Worm (Caenorhabditis elegans) whole organism, L4 larva: Measurements from ENCODE around the gene C33F10.1.

Source experiments
- F37D6.2 ChIP-seq: sonication (generic microtip); optimal IDR thresholded peaks from 2 replicates; lab custom pipeline; 2016; ENCODE audit warnings: mild to moderate bottlenecking, missing genetic modification characterization, missing compliant biosample characterization
- Y5F2A.4 ChIP-seq: fragments of 200-800 bp; sonication (Bioruptor generic); optimal IDR thresholded peaks from 2 replicates; lab custom pipeline; 2018; ENCODE audit warnings: mild to moderate bottlenecking, missing genetic modification characterization, missing compliant biosample characterization
- ZK546.5 ChIP-seq, 2 experiments: sonication (generic microtip); optimal IDR thresholded peaks; 2 replicates each; lab custom pipeline; 2017; ENCODE audit warnings: missing biosample characterization in 2 of 2, missing genetic modification characterization in 2 of 2
- aha-1 ChIP-seq: fragments of 150-350 bp; peaks from one replicate; lab custom pipeline; 2014; ENCODE audit warnings: missing biosample characterization, missing genetic modification characterization
- arid-1 ChIP-seq: fragments of 200-800 bp; sonication (Bioruptor generic); conservative IDR thresholded peaks from 2 replicates; pipeline ENCODE4 v1.3.6; 2022; ENCODE audit warnings: missing genetic modification reagents, missing genetic modification characterization, missing compliant biosample characterization
- ceh-44 ChIP-seq: fragments of 200-800 bp; sonication (Bioruptor generic); IDR thresholded peaks from 2 replicates; pipeline ENCODE4 v1.3.6; 2022; ENCODE audit warnings: missing genetic modification reagents, missing genetic modification characterization, missing compliant biosample characterization
- ceh-62 ChIP-seq: sonication (generic microtip); optimal IDR thresholded peaks from 2 replicates; lab custom pipeline; 2017; ENCODE audit warnings: missing biosample characterization, missing genetic modification characterization
- ceh-82 ChIP-seq: sonication (generic microtip); optimal IDR thresholded peaks from 2 replicates; lab custom pipeline; 2017; ENCODE audit warnings: missing biosample characterization, missing genetic modification characterization
- ctbp-1 ChIP-seq: fragments of 200-800 bp; sonication (Bioruptor generic); IDR thresholded peaks from 2 replicates; pipeline ENCODE4 v1.3.6; 2022; ENCODE audit warnings: missing genetic modification reagents, missing genetic modification characterization, missing compliant biosample characterization
- daf-16 ChIP-seq, 3 experiments: sonication (generic microtip); optimal IDR thresholded peaks; 2 replicates each; lab custom pipeline; 2016 to 2017; ENCODE audit warnings: missing genetic modification characterization in 3 of 3, missing genetic modification reagents in 3 of 3, mild to moderate bottlenecking in 2 of 3, missing compliant biosample characterization in 2 of 3, missing biosample characterization in 1 of 3, moderate library complexity in 1 of 3
- daf-19 ChIP-seq: fragments of 200-800 bp; sonication (Bioruptor generic); conservative IDR thresholded peaks from 2 replicates; pipeline ENCODE4 v1.3.6; 2022; ENCODE audit warnings: missing genetic modification characterization, missing compliant biosample characterization
- daf-8 ChIP-seq: fragments of 200-800 bp; sonication (Bioruptor generic); IDR thresholded peaks from 2 replicates; pipeline ENCODE4 v1.3.6; 2022; ENCODE audit warnings: missing genetic modification characterization, missing compliant biosample characterization
- dmd-8 ChIP-seq: fragments of 200-800 bp; sonication (Bioruptor generic); IDR thresholded peaks from 2 replicates; pipeline ENCODE4 v1.3.6; 2022; ENCODE audit warnings: missing genetic modification characterization, missing compliant biosample characterization
- dpl-1 ChIP-seq: fragments of 150-350 bp; optimal IDR thresholded peaks from 2 replicates; lab custom pipeline; 2014; ENCODE audit warnings: missing biosample characterization, missing genetic modification reagents, missing genetic modification characterization
- duxl-1 ChIP-seq: sonication (generic microtip); optimal IDR thresholded peaks from 2 replicates; lab custom pipeline; 2016; ENCODE audit warnings: mild to moderate bottlenecking, missing genetic modification characterization, moderate library complexity, missing compliant biosample characterization; ENCODE audit not compliant: poor library complexity
- egl-43 ChIP-seq: fragments of 200-800 bp; sonication (Bioruptor generic); IDR thresholded peaks from 2 replicates; pipeline ENCODE4 v1.3.6; 2022; ENCODE audit warnings: missing genetic modification reagents, missing genetic modification characterization, missing compliant biosample characterization
- gei-8 ChIP-seq: fragments of 200-800 bp; sonication (Bioruptor generic); optimal IDR thresholded peaks from 2 replicates; lab custom pipeline; 2018; ENCODE audit warnings: mild to moderate bottlenecking, missing genetic modification characterization, missing compliant biosample characterization
- hlh-30 ChIP-seq: sonication (generic microtip); optimal IDR thresholded peaks from 2 replicates; lab custom pipeline; 2017; ENCODE audit warnings: antibody characterized with exemption, mild to moderate bottlenecking, missing genetic modification characterization, missing compliant biosample characterization; ENCODE audit not compliant: insufficient read depth
- jun-1 ChIP-seq: fragments of 150-350 bp; optimal IDR thresholded peaks from 2 replicates; lab custom pipeline; 2014; ENCODE audit warnings: missing biosample characterization, missing genetic modification reagents, missing genetic modification characterization
- lin-38 ChIP-seq: fragments of 200-800 bp; sonication (Bioruptor generic); IDR thresholded peaks from 2 replicates; pipeline ENCODE4 v1.3.6; 2022; ENCODE audit warnings: missing genetic modification reagents, missing genetic modification characterization, missing compliant biosample characterization
- lir-3 ChIP-seq: sonication (generic microtip); optimal IDR thresholded peaks from 2 replicates; lab custom pipeline; 2016; ENCODE audit warnings: mild to moderate bottlenecking, missing genetic modification characterization, missing compliant biosample characterization
- madf-5 ChIP-seq, 2 experiments: fragments of 200-800 bp; sonication (Bioruptor generic); IDR thresholded peaks; 2 replicates each; pipeline ENCODE4 v1.3.6; 2022; ENCODE audit warnings: missing compliant biosample characterization in 2 of 2, missing genetic modification characterization in 2 of 2
- madf-9 ChIP-seq: fragments of 200-800 bp; sonication (Bioruptor generic); conservative IDR thresholded peaks from 2 replicates; pipeline ENCODE4 v1.3.6; 2022; ENCODE audit warnings: missing genetic modification reagents, missing genetic modification characterization, missing compliant biosample characterization
- mes-2 ChIP-seq: sonication (generic microtip); optimal IDR thresholded peaks from 2 replicates; lab custom pipeline; 2016; ENCODE audit warnings: missing genotype, mild to moderate bottlenecking, missing genetic modification characterization, missing compliant biosample characterization; ENCODE audit not compliant: poor library complexity, severe bottlenecking
- nhr-10 ChIP-seq: fragments of 150-350 bp; optimal IDR thresholded peaks from 2 replicates; lab custom pipeline; 2014; ENCODE audit warnings: missing biosample characterization, missing genetic modification characterization
- nhr-11 ChIP-seq: fragments of 150-350 bp; optimal IDR thresholded peaks from 2 replicates; lab custom pipeline; 2014; ENCODE audit warnings: missing biosample characterization, missing genetic modification characterization
- nhr-25 ChIP-seq: sonication (generic microtip); optimal IDR thresholded peaks from 2 replicates; lab custom pipeline; 2017; ENCODE audit warnings: missing genetic modification characterization, mild to moderate bottlenecking, missing compliant biosample characterization, antibody characterized with exemption, moderate library complexity, borderline replicate concordance; ENCODE audit not compliant: insufficient read depth
- nhr-28 ChIP-seq: fragments of 150-350 bp; optimal IDR thresholded peaks from 2 replicates; lab custom pipeline; 2014; ENCODE audit warnings: missing biosample characterization, missing genetic modification characterization
- nhr-41 ChIP-seq: fragments of 200-800 bp; sonication (Bioruptor generic); IDR thresholded peaks from 2 replicates; pipeline ENCODE4 v1.3.6; 2022; ENCODE audit warnings: missing genetic modification reagents, missing genetic modification characterization, missing compliant biosample characterization
- nhr-48 ChIP-seq: sonication (generic microtip); optimal IDR thresholded peaks from 2 replicates; lab custom pipeline; 2016; ENCODE audit warnings: mild to moderate bottlenecking, missing genetic modification characterization, missing compliant biosample characterization
- nhr-76 ChIP-seq: fragments of 150-350 bp; optimal IDR thresholded peaks from 2 replicates; lab custom pipeline; 2014; ENCODE audit warnings: missing biosample characterization, missing genetic modification characterization
- nhr-77 ChIP-seq: fragments of 150-350 bp; optimal IDR thresholded peaks from 2 replicates; lab custom pipeline; 2014; ENCODE audit warnings: missing biosample characterization, missing genetic modification characterization
- pqm-1 ChIP-seq: sonication (generic microtip); optimal IDR thresholded peaks from 2 replicates; lab custom pipeline; 2017; ENCODE audit warnings: missing biosample characterization, missing genetic modification characterization
- set-16 ChIP-seq: fragments of 200-800 bp; sonication (Bioruptor generic); IDR thresholded peaks from 2 replicates; pipeline ENCODE4 v1.3.6; 2022; ENCODE audit warnings: missing genetic modification reagents, missing genetic modification characterization, missing compliant biosample characterization
- snpc-4 ChIP-seq: fragments of 150-350 bp; optimal IDR thresholded peaks from 2 replicates; lab custom pipeline; 2014; ENCODE audit warnings: missing biosample characterization, missing genetic modification characterization
- zfp-3 ChIP-seq: fragments of 200-800 bp; sonication (Bioruptor generic); conservative IDR thresholded peaks from 2 replicates; pipeline ENCODE4 v1.3.6; 2022; ENCODE audit warnings: missing genetic modification reagents, missing genetic modification characterization, missing compliant biosample characterization

Gene C33F10.1

ce11 chrII:4867476-4867875, 32.7 kb downstream of the C33F10.1 start, which contains the start of gene col-17 (continued):
- TF ChIP-seq daf-16 (GFP tag; optimal IDR thresholded peaks at IDR 0.05; lab: Kevin White, UChicago) (no peak), daf-16 (tag; optimal IDR thresholded peaks at IDR 0.05; lab: Kevin White, UChicago) (no peak)

ce11 chrII:4869793-4870343, 35.0 kb downstream of the C33F10.1 start:
- TF ChIP-seq jun-1 (tag; lab: Kevin White, UChicago): no peak
- no peak for TF ChIP-seq F37D6.2 (tag; lab: Kevin White, UChicago)
- TF ChIP-seq dpl-1 (GFP tag; lab: Kevin White, UChicago): no peak
- TF ChIP-seq pqm-1 (tag; lab: Kevin White, UChicago): no peak
- TF ChIP-seq aha-1 (tag; lab: Kevin White, UChicago): peak; percentile 7
- TF ChIP-seq nhr-41 (GFP tag; lab: Robert Waterston, UW): no peak
- TF ChIP-seq daf-8 (GFP tag; lab: Robert Waterston, UW): no peak
- no peak for TF ChIP-seq zfp-3 (GFP tag; lab: Robert Waterston, UW)
- no peak for TF ChIP-seq mes-2 (tag; lab: Kevin White, UChicago)
- no peak for TF ChIP-seq dmd-8 (GFP tag; lab: Robert Waterston, UW)
- no peak for TF ChIP-seq ZK546.5 (tag; optimal IDR thresholded peaks at IDR 0.05; lab: Kevin White, UChicago)
- TF ChIP-seq ctbp-1 (GFP tag; lab: Robert Waterston, UW): 0 out of 2 replicates have a peak, but pooled peaks have one; percentile 29
- no peak for TF ChIP-seq nhr-11 (tag; lab: Kevin White, UChicago)
- TF ChIP-seq gei-8: no peak
- TF ChIP-seq nhr-28: no peak
- TF ChIP-seq nhr-25: no peak
- TF ChIP-seq egl-43 (GFP tag; lab: Robert Waterston, UW): 0 out of 2 replicates have a peak, but pooled peaks have one; percentile 33
- peak; percentile 2; the same call in 1 of the 2 replicates for TF ChIP-seq madf-9 (GFP tag; lab: Robert Waterston, UW)
- TF ChIP-seq arid-1 (GFP tag; lab: Robert Waterston, UW): no peak
- no peak for TF ChIP-seq nhr-76 (tag; lab: Kevin White, UChicago)
- TF ChIP-seq hlh-30 (tag; lab: Kevin White, UChicago): no peak
- TF ChIP-seq set-16 (GFP tag; lab: Robert Waterston, UW): peak; percentile 98
- TF ChIP-seq lir-3 (tag; lab: Kevin White, UChicago): no peak
- no peak for TF ChIP-seq nhr-10 (tag; lab: Kevin White, UChicago)
- TF ChIP-seq madf-5 (GFP tag; IDR thresholded peaks at IDR 0.05; lab: Robert Waterston, UW): no peak
- no peak for TF ChIP-seq nhr-48 (tag; lab: Kevin White, UChicago)
- TF ChIP-seq, all 104 proteins: peak for 5

- TF ChIP-seq snpc-4 (tag; lab: Kevin White, UChicago) (no peak), ceh-62 (tag; lab: Kevin White, UChicago) (no peak), ceh-82 (tag; lab: Kevin White, UChicago) (no peak), ceh-44 (GFP tag; lab: Robert Waterston, UW) (no peak), Y5F2A.4 (GFP tag; lab: Kevin White, UChicago) (no peak), egl-43 (GFP tag; lab: Robert Waterston, UW) (no peak), duxl-1 (tag; lab: Kevin White, UChicago) (no peak), nhr-77 (tag; lab: Kevin White, UChicago) (no peak), lin-38 (no peak), daf-19 (GFP tag; lab: Robert Waterston, UW) (no peak)
- TF ChIP-seq, all 104 proteins: peak for 0
Observed at ce11 chrII:4870691-4871090, 35.9 kb downstream of the C33F10.1 start, which contains the start of gene col-20. Gene col-20 (minus strand): TSS chrII:4870791.
